Fruit fly (Drosophila melanogaster): ENCODE measurements around the gene Polr2B.

Polr2B gene

DNA sequence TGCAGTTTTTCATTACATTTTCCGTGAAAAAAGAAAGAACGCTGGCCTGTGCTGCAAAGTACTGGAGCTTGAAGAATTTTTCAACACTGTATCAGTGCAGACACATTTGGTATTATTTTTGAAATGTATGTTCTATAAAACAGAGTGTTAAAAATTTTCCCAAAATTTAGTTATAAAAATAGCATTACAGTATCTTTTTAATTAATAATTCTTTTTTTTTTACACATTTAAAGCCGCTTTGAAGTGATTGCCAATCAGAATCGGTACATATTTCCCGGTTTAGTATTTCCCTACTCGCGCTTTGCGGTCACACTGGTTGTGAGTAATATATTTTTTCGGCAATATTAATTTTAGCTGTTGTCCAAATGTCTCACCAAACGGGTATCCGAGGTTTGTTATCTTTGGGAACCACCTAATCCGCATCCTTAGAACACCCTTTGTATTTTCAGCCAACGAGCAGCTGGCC is 3.2 kb upstream of the Polr2B start, which contains the start of the genes Abi and twf (continued):
- TF ChIP-seq CG34224 (GFP tag; IDR thresholded peaks at IDR 0.05; ENCODE audit: partially characterized antibody) (0 out of 3 replicates have a peak, but pooled peaks have one; percentile 10), CG8765 (GFP tag; IDR thresholded peaks at IDR 0.05) (no peak), Dip3 (GFP tag; optimal IDR thresholded peaks at IDR 0.05) (peak; percentile 48), Side (GFP tag; optimal IDR thresholded peaks at IDR 0.05) (peak; percentile 5), ap (GFP tag; IDR thresholded peaks at IDR 0.05) (0 out of 2 replicates have a peak, but pooled peaks have one; percentile 25), CG2889 (GFP tag; IDR thresholded peaks at IDR 0.05) (no peak), tna (GFP tag; IDR thresholded peaks at IDR 0.05; ENCODE audit: partially characterized antibody) (no peak), CG10654 (GFP tag; optimal IDR thresholded peaks at IDR 0.05) (peak; percentile 74), kni (GFP tag; optimal IDR thresholded peaks at IDR 0.05) (no peak), ken (GFP tag; IDR thresholded peaks at IDR 0.05) (peak; percentile 61; the same call in 2 of the 3 replicates), CG34422 (GFP tag; IDR thresholded peaks at IDR 0.05) (peak; percentile 60; the same call in 1 of the 3 replicates), CG18262 (tag; optimal IDR thresholded peaks at IDR 0.05) (peak; percentile 58), vvl (GFP tag; IDR thresholded peaks at IDR 0.05) (peak; percentile 81), Fer2 (tag; optimal IDR thresholded peaks at IDR 0.05) (peak; percentile 35), org-1 (GFP tag; optimal IDR thresholded peaks at IDR 0.05) (no peak), hb (GFP tag; IDR thresholded peaks at IDR 0.05; ENCODE audit: partially characterized antibody) (no peak), Hsf (GFP tag; optimal IDR thresholded peaks at IDR 0.05) (peak; percentile 78), B-H1 (GFP tag; IDR thresholded peaks at IDR 0.05) (no peak; the same call in 2 of the 3 replicates), Hand (GFP tag; optimal IDR thresholded peaks at IDR 0.05) (no peak), gem (tag; optimal IDR thresholded peaks at IDR 0.05) (peak; percentile 81), Chrac-16 (GFP tag; optimal IDR thresholded peaks at IDR 0.05) (peak; percentile 77), HLH3B (GFP tag; IDR thresholded peaks at IDR 0.05) (peak; percentile 45), Deaf1 (tag; optimal IDR thresholded peaks at IDR 0.05) (peak; percentile 5), fd64A (GFP tag; optimal IDR thresholded peaks at IDR 0.05) (no peak), tio (GFP tag; optimal IDR thresholded peaks at IDR 0.05) (peak; percentile 59), CG7963 (GFP tag; IDR thresholded peaks at IDR 0.05; ENCODE audit: partially characterized antibody) (no peak), bsh (GFP tag; optimal IDR thresholded peaks at IDR 0.05) (peak in 1 of 2 experiments; percentile 62), CG5953 (GFP tag; IDR thresholded peaks at IDR 0.05) (no peak), dpn (GFP tag; optimal IDR thresholded peaks at IDR 0.05) (peak; percentile 75 to 80), ems (GFP tag; optimal IDR thresholded peaks at IDR 0.05) (peak; percentile 58), sob (GFP tag; IDR thresholded peaks at IDR 0.05) (peak; percentile 80), CG7786 (GFP tag; optimal IDR thresholded peaks at IDR 0.05) (peak; percentile 34), CG11504 (tag; optimal IDR thresholded peaks at IDR 0.05) (peak; percentile 74), HHEX (GFP tag; optimal IDR thresholded peaks at IDR 0.05) (peak; percentile 58), pita (GFP tag; optimal IDR thresholded peaks at IDR 0.05) (no peak), chif (GFP tag; optimal IDR thresholded peaks at IDR 0.05) (peak; percentile 22 to 63), Max (GFP tag; optimal IDR thresholded peaks at IDR 0.05) (peak; percentile 85), NC2β (GFP tag; optimal IDR thresholded peaks at IDR 0.05) (peak; percentile 53), CG7357 (GFP tag; IDR thresholded peaks at IDR 0.05) (no peak), trh (GFP tag; optimal IDR thresholded peaks at IDR 0.05) (peak; percentile 38), CG9817 (tag; optimal IDR thresholded peaks at IDR 0.05) (peak; percentile 61), CG17829 (tag; optimal IDR thresholded peaks at IDR 0.05) (peak; percentile 48), Abd-B (GFP tag; optimal IDR thresholded peaks at IDR 0.05) (peak; percentile 49), repo (GFP tag; optimal IDR thresholded peaks at IDR 0.05) (no peak), sisA (GFP tag; IDR thresholded peaks at IDR 0.05) (peak; percentile 64), CG11560 (tag; IDR thresholded peaks at IDR 0.05) (no peak), Nf-YA (GFP tag; IDR thresholded peaks at IDR 0.05) (peak; percentile 40; the same call in 1 of the 2 replicates), ase (GFP tag; IDR thresholded peaks at IDR 0.05) (no peak), ro (GFP tag; IDR thresholded peaks at IDR 0.05) (no peak), CoRest (tag; optimal IDR thresholded peaks at IDR 0.05) (peak; percentile 77), NK7.1 (GFP tag; optimal IDR thresholded peaks at IDR 0.05) (no peak)

Measured in whole organism, embryonic.